Fruit fly (Drosophila melanogaster): ENCODE results near the gene Timp.

DNA sequence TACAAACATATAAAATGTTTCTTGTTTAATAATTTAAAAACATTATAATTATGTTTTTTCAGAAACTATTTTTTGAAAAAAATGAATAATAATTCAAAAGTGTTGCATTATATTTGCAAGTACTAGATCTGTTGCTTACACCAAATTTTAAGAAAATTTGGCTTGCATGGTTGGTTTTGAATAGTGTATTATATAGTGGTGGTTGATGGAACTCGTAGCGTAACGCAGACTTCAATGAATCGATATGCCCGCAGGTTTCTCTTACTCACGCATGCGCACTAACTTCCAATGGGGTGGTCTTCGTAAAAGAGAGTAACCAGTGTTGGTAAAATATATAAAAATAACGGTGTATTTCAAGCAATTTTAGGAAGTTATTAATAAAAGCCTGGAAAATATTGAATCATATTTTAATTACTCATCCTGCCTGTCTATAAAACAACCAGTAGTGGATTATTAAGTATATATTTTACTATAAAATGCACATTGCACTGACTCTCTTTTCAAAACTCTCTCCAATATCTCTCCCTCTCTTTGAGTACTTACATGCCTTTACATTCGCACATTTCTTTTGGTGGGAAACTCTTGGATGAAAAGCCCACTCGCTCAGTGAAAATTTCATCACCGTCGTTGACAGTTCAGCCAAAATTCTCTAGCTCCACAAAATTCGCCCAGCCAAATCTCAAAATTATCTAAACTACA, 22.6 kb downstream of the Timp start, which contains the start of gene Syn:
- no peak for TF ChIP-seq Snoo (tag; optimal IDR thresholded peaks at IDR 0.05)
- no peak for TF ChIP-seq EcR (GFP tag; optimal IDR thresholded peaks at IDR 0.05)
